Fruit fly (Drosophila melanogaster) whole organism: Measurements from ENCODE around the gene CG8460.

Source experiments
- CG8478 ChIP-seq: fragments of >200 bp; optimal IDR thresholded peaks from 2 replicates; lab custom pipeline; 2018; ENCODE audit warnings: inconsistent platforms
- Dll ChIP-seq: fragments of >200 bp; optimal IDR thresholded peaks from 2 replicates; lab custom pipeline; 2017
- EcR ChIP-seq, 2 experiments: fragments of >200 bp; optimal IDR thresholded peaks; 2 replicates each; lab custom pipeline; 2017; ENCODE audit warnings: missing biosample characterization in 2 of 2, missing genetic modification characterization in 2 of 2, missing genetic modification reagents in 2 of 2
- pan ChIP-seq: fragments of >200 bp; optimal IDR thresholded peaks from 2 replicates; lab custom pipeline; 2017
- psq ChIP-seq: fragments of >200 bp; optimal IDR thresholded peaks from 2 replicates; lab custom pipeline; 2017
- usp ChIP-seq: fragments of >200 bp; optimal IDR thresholded peaks from 2 replicates; lab custom pipeline; 2017; ENCODE audit warnings: missing biosample characterization, missing genetic modification characterization, mixed read lengths

CG8460 gene

DNA sequence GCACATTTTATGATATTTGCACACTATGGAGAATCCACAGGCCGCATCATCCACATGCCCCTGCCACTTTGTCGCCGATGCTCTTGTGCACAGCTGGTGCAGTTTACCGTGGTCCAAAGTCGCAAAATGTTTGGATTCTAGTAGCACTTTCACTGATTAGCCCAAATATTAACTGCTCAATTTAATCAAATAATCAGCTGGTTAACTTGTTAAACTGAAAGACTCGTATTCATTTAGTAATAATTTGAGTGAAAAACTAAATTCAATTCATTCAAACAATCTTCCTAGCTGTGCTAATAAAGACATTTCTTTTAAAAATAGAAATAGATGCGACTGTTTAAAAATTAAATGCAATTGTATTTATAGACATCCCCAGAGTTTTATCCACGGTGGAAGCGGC, 28.9 kb upstream of the CG8460 start:
- no peak for TF ChIP-seq Dll
- TF ChIP-seq psq: no peak
- no peak for TF ChIP-seq CG8478 (lab: Kevin White, UChicago)

DNA sequence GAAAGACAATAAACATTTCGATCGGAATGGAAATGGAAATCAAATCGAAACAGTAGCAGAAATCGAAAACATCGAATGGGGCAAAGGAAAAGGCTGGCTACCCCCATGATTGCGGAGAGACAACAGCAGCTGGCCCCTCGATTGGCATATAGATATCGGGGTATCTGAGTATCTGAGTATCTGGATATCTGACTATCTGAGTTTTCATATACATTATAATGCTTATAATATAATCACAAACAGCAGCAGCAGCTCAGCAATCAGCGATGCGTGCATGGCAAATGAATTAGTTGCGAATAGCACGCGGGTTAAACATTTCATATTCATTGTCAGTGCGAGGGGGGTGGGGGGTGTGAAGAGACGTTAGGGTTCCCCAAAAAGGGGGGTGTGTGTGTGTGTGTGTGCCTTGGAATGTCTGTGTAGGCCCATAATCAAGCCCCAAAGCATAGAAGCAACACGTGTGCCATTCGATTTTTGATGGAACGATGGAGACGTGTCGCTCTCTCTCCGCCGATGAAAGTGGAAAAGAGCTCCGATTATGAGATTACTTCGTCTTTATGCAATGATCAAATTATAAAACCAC, 26.3 kb upstream of the CG8460 start:
- no peak for TF ChIP-seq psq

dm6 chr2L:8171544-8171943, 25.4 kb upstream of the CG8460 start:
- TF ChIP-seq usp (GFP tag; lab: Kevin White, UChicago) (no peak), pan (no peak), EcR (GFP tag; optimal IDR thresholded peaks at IDR 0.05; lab: Kevin White, UChicago) (no peak), CG8478 (lab: Kevin White, UChicago) (no peak)

DNA sequence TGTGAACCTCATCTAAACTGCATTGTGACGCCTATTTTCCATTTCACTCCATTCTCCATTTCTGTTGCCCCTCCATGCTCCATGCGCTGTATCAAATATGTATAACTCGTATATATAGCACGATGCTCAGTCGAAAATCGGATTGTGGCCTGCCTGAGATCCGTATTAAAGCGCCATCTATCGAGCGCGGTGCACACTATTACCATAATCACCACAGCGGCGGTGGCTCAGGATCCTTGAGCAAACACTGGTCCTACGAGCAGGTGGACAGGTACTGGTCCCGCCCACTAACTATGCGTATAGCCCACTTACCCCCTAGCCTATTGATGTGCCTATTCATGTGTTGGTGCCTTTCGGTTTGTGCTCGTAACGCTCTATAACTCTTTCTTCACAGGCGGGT, 12.0 kb upstream of the CG8460 start:
- TF ChIP-seq EcR (GFP tag; optimal IDR thresholded peaks at IDR 0.05; lab: Kevin White, UChicago): no peak
- TF ChIP-seq pan: no peak
- TF ChIP-seq Dll: no peak
- TF ChIP-seq usp (GFP tag; lab: Kevin White, UChicago): no peak
- TF ChIP-seq psq: no peak
- TF ChIP-seq CG8478 (lab: Kevin White, UChicago): no peak

- TF ChIP-seq CG8478 (lab: Kevin White, UChicago) (no peak), EcR (GFP tag; optimal IDR thresholded peaks at IDR 0.05; lab: Kevin White, UChicago) (no peak), pan (no peak), usp (GFP tag; lab: Kevin White, UChicago) (no peak), psq (no peak), Dll (no peak)
Observed at dm6 chr2L:8190681-8191080, 6.3 kb upstream of the CG8460 start, which contains the start of gene CG34134. Gene CG34134, minus strand, starts transcription at chr2L:8190781.

- TF ChIP-seq pan (no peak), Dll (no peak)
Observed at dm6 chr2L:8195722-8196323, 1.2 kb upstream of the CG8460 start.

DNA sequence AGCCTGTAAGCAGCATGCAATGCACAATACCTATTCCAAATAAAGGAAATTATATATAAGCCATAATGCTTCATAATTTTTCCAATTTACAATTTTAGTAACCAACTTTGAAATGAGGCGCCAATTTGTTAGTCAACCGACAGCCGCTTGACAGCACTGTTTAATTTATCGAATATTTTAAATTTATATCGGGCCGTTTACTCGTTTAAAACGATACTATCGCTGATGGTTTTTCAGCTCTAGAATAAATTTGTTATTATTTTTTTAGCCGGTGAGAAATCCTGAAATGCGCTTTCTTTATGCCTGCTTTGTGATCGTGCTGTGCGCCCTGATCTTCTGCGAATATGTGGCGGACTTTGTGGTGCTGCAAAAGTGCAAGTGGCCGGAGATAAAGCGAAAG, 1.8 kb downstream of the CG8460 start, which contains the start of gene PGAP5:
Gene PGAP5 (plus strand): TSS at position 126 of the 400 bp plus-strand sequence.
- TF ChIP-seq usp (GFP tag; lab: Kevin White, UChicago) (no peak), EcR (GFP tag; optimal IDR thresholded peaks at IDR 0.05; lab: Kevin White, UChicago) (no peak), CG8478 (lab: Kevin White, UChicago) (no peak), psq (no peak), pan (no peak), Dll (no peak)

- TF ChIP-seq psq: no peak
- TF ChIP-seq usp (GFP tag; lab: Kevin White, UChicago): no peak
Observed at dm6 chr2L:8202569-8202968, 5.6 kb downstream of the CG8460 start.

DNA sequence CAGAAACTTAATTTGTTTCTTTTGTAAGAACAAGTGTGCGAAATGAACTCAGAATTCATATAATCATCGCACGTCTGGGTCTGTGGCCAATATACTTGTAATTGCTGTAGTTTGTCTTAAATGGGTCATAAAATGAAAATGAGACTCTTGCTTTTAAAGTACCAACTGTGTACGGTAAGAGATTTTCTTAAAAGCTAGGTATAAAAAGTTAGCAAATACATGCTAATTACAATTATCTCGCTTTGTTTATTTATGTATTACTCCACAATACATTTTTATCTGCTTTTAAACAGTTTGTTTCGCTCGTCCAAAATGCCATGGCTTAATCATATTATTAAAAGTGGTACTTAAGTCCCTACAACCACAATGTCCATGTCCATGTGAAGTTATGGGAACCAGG, 6.8 kb downstream of the CG8460 start:
- TF ChIP-seq pan: no peak

dm6 chr2L:8204366-8204765, 7.4 kb downstream of the CG8460 start:
- TF ChIP-seq Dll (no peak), CG8478 (lab: Kevin White, UChicago) (no peak), psq (no peak), EcR (GFP tag; optimal IDR thresholded peaks at IDR 0.05; lab: Kevin White, UChicago) (no peak), usp (GFP tag; lab: Kevin White, UChicago) (no peak), pan (no peak)

DNA sequence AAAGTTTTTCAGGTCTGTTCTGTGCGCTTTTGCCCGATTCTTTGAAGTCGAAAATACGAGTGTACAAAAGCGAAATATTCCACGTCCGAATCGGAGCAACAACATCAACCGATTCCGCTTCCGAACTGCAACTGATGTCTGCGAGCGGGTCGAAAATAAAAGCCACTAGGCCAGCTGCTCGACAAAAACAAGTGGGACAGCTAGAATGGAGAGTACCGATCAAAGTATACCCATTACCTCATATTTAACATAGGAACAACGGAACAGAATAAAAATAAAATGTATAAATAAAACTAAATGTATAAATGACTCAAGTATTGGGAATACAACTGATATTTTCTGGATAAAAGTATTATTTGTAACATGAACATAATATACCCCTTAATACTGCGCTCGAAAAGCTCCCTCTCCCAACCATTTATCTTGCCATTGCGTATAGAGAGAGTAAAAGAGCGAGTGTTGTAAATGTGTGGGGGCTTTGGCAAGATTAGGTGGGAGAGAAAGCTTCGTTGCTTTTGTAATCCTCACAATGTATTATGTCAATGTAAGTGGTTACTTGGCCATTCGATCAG, 8.1 kb downstream of the CG8460 start, which contains the start of gene SLC5A11:
Gene SLC5A11 (minus strand): TSS at position 137 of the 572 bp plus-strand sequence.
- TF ChIP-seq EcR (GFP tag; optimal IDR thresholded peaks at IDR 0.05; lab: Kevin White, UChicago): no peak
- TF ChIP-seq pan: peak; percentile 98

- TF ChIP-seq usp (GFP tag; lab: Kevin White, UChicago) (no peak), Dll (no peak), psq (no peak), CG8478 (lab: Kevin White, UChicago) (no peak), pan (no peak), EcR (GFP tag; optimal IDR thresholded peaks at IDR 0.05; lab: Kevin White, UChicago) (no peak)
Observed at dm6 chr2L:8205871-8206270, 8.9 kb downstream of the CG8460 start, which contains the start of gene CG8419. Gene CG8419, plus strand, starts transcription at chr2L:8206171.

DNA sequence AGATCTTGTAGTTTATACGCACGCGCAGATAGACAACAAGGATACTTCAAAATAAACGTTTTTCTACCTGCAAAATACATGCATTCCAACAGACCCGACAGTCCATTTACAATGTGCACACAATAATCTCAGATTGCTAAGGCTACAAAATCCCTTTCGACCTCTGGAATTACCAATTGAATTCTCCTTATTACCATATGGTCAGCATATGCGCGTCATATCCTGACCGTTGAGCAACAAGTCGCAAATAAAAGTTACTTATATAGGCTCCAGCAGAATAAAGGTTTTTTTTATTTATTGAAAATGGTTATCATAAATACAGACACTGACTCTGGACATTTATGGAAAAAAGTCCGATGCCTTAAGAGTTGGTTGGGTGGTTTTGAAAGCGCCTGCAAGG, 12.4 kb downstream of the CG8460 start:
- TF ChIP-seq psq: no peak
- no peak for TF ChIP-seq pan
- no peak for TF ChIP-seq usp (GFP tag; lab: Kevin White, UChicago)
- TF ChIP-seq Dll: no peak
- TF ChIP-seq EcR (GFP tag; optimal IDR thresholded peaks at IDR 0.05; lab: Kevin White, UChicago): no peak
- TF ChIP-seq CG8478 (lab: Kevin White, UChicago): no peak

DNA sequence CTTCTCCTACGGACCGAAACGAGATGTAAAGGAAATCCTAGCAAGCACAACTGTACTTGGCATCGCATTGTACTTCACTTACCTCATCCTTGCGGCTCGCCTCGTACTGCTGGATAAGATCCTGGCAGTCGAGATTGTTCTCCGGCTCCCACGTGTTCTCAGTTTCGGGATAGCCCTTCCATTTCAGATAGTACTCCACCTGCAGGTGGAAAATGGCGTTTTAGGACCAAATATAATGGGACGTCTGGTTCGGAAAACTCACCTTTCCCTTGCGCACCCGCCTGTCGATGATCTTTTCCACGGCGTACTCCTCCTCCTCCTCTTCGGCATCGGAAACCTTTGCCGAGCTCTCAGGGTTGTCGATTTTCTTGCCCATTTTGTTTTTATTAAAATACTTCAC, 13.5 kb downstream of the CG8460 start:
- TF ChIP-seq usp (GFP tag; lab: Kevin White, UChicago): no peak
- TF ChIP-seq Dll: no peak
- no peak for TF ChIP-seq EcR (GFP tag; optimal IDR thresholded peaks at IDR 0.05; lab: Kevin White, UChicago)
- no peak for TF ChIP-seq CG8478 (lab: Kevin White, UChicago)
- no peak for TF ChIP-seq pan
- no peak for TF ChIP-seq psq
